Worm (Caenorhabditis elegans): Measurements from ENCODE around the gene F13D12.10.

- TF ChIP-seq cog-1 (tag; optimal IDR thresholded peaks at IDR 0.05) (no peak), ztf-23 (GFP tag; IDR thresholded peaks at IDR 0.05) (no peak), klf-2 (GFP tag; conservative IDR thresholded peaks at IDR 0.05) (no peak), med-1 (GFP tag; optimal IDR thresholded peaks at IDR 0.05; ENCODE audit: insufficient read depth) (no peak), ref-1 (GFP tag; conservative IDR thresholded peaks at IDR 0.05) (no peak), flt-1 (GFP tag; IDR thresholded peaks at IDR 0.05) (no peak), ztf-29 (GFP tag; IDR thresholded peaks at IDR 0.05) (no peak), T22C8.4 (GFP tag; IDR thresholded peaks at IDR 0.05) (no peak), tab-1 (GFP tag; IDR thresholded peaks at IDR 0.05) (no peak)
These were observed 5.9 kb downstream of the F13D12.10 start for ce11 chrII:11719533-11719932.
